Fruit fly (Drosophila melanogaster): Measurements from ENCODE around the gene Gr23a.

DNA sequence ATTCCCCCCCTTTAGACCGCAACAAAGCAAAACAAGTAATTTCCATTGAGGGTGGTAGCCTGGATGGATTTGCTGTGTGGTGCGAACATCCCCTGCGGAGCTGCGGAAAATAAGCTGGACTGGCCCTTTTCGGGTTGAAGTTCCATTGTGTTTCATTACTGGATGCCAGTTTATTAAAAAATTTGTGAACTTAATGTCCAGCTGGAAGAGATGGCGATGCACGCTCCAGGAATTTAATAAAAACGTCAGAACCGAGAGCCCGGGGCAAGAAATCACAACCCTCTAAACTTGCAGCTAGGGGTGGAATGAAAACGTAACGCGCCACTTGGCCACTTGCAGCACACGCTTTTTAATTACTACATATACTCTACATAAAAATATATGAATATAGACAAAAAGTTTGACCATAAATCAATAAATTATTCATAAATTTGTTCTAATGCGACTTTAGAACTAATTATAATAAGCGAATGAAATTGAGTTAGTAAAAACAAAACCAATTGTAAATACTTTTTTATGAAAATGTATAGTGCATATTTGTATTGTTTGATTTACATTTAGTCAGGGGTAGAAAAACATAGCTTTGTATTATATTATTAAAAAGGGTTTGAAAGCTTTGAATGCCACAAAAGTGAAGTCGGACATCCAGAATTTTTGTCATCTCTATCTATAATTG, 33.2 kb upstream of the Gr23a start:
- TF ChIP-seq psq (optimal IDR thresholded peaks at IDR 0.05), result no peak
- no peak for TF ChIP-seq Myc (optimal IDR thresholded peaks at IDR 0.05)
- no peak for TF ChIP-seq insv (optimal IDR thresholded peaks at IDR 0.05)
- no peak for TF ChIP-seq ttk (optimal IDR thresholded peaks at IDR 0.05)
- TF ChIP-seq h (optimal IDR thresholded peaks at IDR 0.05), result no peak

All from Kc167 (cell line).